Fruit fly (Drosophila melanogaster) whole organism, prepupa: ENCODE results near the gene Hus1-like.
A peak's percentile ranks its signal among the peaks of the same experiment; 100 is the strongest.

Experiments used
- CG10669 ChIP-seq: fragments of 200-800 bp; sonication (Bioruptor generic); optimal IDR thresholded peaks from 3 replicates; lab custom pipeline; 2018; ENCODE audit warnings: missing biosample characterization, mild to moderate bottlenecking, missing genetic modification characterization, moderate library complexity
- CG11762 ChIP-seq: fragments of 200-800 bp; sonication (Bioruptor generic); optimal IDR thresholded peaks from 3 replicates; lab custom pipeline; 2016; ENCODE audit warnings: missing biosample characterization, missing genetic modification characterization; ENCODE audit not compliant: insufficient read depth
- CG1621 ChIP-seq: fragments of 200-800 bp; sonication (Bioruptor generic); optimal IDR thresholded peaks from 3 replicates; lab custom pipeline; 2018; ENCODE audit warnings: missing biosample characterization, mild to moderate bottlenecking, missing genetic modification characterization
- CG4318 ChIP-seq: fragments of 200-800 bp; sonication (Bioruptor generic); optimal IDR thresholded peaks from 3 replicates; lab custom pipeline; 2017; ENCODE audit warnings: missing biosample characterization, mild to moderate bottlenecking, missing genetic modification characterization
- CG6854 ChIP-seq: fragments of 200-800 bp; sonication (Bioruptor generic); optimal IDR thresholded peaks from 2 replicates; lab custom pipeline; 2017; ENCODE audit warnings: missing biosample characterization, mild to moderate bottlenecking, missing genetic modification characterization
- CG8319 ChIP-seq: fragments of 200-800 bp; sonication (Bioruptor generic); optimal IDR thresholded peaks from 3 replicates; lab custom pipeline; 2016; ENCODE audit warnings: missing biosample characterization, missing genetic modification characterization
- Eip93F ChIP-seq: fragments of 200-800 bp; sonication (Bioruptor generic); optimal IDR thresholded peaks from 2 replicates; lab custom pipeline; 2016; ENCODE audit warnings: missing biosample characterization, mild to moderate bottlenecking, missing genetic modification characterization
- Sox15 ChIP-seq: fragments of 200-800 bp; sonication (Bioruptor generic); optimal IDR thresholded peaks from 3 replicates; lab custom pipeline; 2016; ENCODE audit warnings: missing biosample characterization, missing genetic modification characterization
- dac ChIP-seq: fragments of 200-800 bp; sonication (Bioruptor generic); optimal IDR thresholded peaks from 2 replicates; lab custom pipeline; 2017; ENCODE audit warnings: missing biosample characterization, mild to moderate bottlenecking, missing genetic modification characterization
- esn ChIP-seq: fragments of 200-800 bp; sonication (Bioruptor generic); optimal IDR thresholded peaks from 2 replicates; lab custom pipeline; 2016; ENCODE audit warnings: missing biosample characterization, mild to moderate bottlenecking, missing genetic modification characterization, moderate library complexity
- fd85E ChIP-seq: fragments of 200-800 bp; sonication (Bioruptor generic); optimal IDR thresholded peaks from 3 replicates; lab custom pipeline; 2016; ENCODE audit warnings: missing biosample characterization, missing genetic modification characterization
- net ChIP-seq: fragments of 200-800 bp; sonication (Bioruptor generic); optimal IDR thresholded peaks from 3 replicates; lab custom pipeline; 2016; ENCODE audit warnings: missing biosample characterization, missing genetic modification characterization

- TF ChIP-seq dac (GFP tag; lab: Kevin White, UChicago) (peak; percentile 5), Eip93F (no peak), CG1621 (tag; lab: Kevin White, UChicago) (no peak), Sox15 (GFP tag; lab: Kevin White, UChicago) (no peak), CG4318 (no peak), CG11762 (GFP tag; lab: Kevin White, UChicago) (no peak), CG10669 (GFP tag; lab: Kevin White, UChicago) (no peak), CG8319 (GFP tag; lab: Kevin White, UChicago) (no peak), esn (GFP tag; lab: Kevin White, UChicago) (no peak), fd85E (GFP tag; lab: Kevin White, UChicago) (no peak), CG6854 (GFP tag; lab: Kevin White, UChicago) (no peak), net (GFP tag; lab: Kevin White, UChicago) (no peak)
Measured at dm6 chr3R:4768711-4769239, 43.1 kb downstream of the Hus1-like start.
